ENCODE assay signal across 2 worm cellular contexts in the genomic region with DNA sequence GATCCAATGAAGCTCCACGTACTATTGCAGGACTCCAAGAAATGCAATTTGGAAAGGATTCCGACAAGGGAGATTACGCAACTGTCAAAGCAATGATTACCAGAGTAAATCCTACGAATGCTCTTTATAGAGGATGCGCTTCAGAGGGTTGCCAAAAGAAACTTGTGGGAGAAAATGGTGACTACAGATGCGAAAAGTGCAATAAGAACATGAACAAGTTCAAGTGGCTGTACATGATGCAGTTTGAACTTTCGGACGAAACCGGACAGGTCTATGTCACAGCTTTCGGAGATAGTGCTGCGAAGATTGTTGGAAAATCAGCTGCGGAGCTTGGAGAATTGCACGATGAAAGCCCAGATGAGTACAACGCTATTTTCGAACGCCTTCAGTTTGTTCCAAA.
TF ChIP-seq lines count a peak whose summit lies in the region.

No protein-coding gene starts in this region.

TF ChIP-seq in whole organism, L4 larva, 104 proteins besides CTCF, POLR2A, EP300 and RAD21:
- no peak for TF ChIP-seq lim-7 (GFP tag; IDR thresholded peaks at IDR 0.05; lab: Robert Waterston, UW)
- TF ChIP-seq Y48G9A.11 (GFP tag; IDR thresholded peaks at IDR 0.05; lab: Robert Waterston, UW), result no peak
- TF ChIP-seq aha-1 (tag; lab: Kevin White, UChicago), result peak; percentile 88
- no peak for TF ChIP-seq pha-4 (GFP tag; IDR thresholded peaks at IDR 0.05; lab: Robert Waterston, UW)
- TF ChIP-seq pha-4 (tag; optimal IDR thresholded peaks at IDR 0.05; lab: Kevin White, UChicago), result no peak
- TF ChIP-seq ceh-32 (tag; optimal IDR thresholded peaks at IDR 0.05; lab: Kevin White, UChicago; ENCODE audit: poor library complexity), result no peak
- no peak for TF ChIP-seq lin-1 (GFP tag; IDR thresholded peaks at IDR 0.05; lab: Robert Waterston, UW)
- TF ChIP-seq unc-62 (GFP tag; optimal IDR thresholded peaks at IDR 0.05 in 1 of 2; lab: Kevin White, UChicago), result peak in 1 of 2 experiments; percentile 95
- TF ChIP-seq unc-62 (tag; optimal IDR thresholded peaks at IDR 0.05; lab: Kevin White, UChicago), result no peak
- TF ChIP-seq F49E8.2 (tag; optimal IDR thresholded peaks at IDR 0.05; lab: Kevin White, UChicago; ENCODE audit: borderline replicate concordance), result no peak
- no peak for TF ChIP-seq snpc-1.2 (GFP tag; IDR thresholded peaks at IDR 0.05; lab: Robert Waterston, UW)
- TF ChIP-seq tra-1 (GFP tag; IDR thresholded peaks at IDR 0.05; lab: Robert Waterston, UW), result no peak
- TF ChIP-seq duxl-1 (tag; optimal IDR thresholded peaks at IDR 0.05; lab: Kevin White, UChicago; ENCODE audit: poor library complexity), result no peak
- TF ChIP-seq F37D6.2 (tag; optimal IDR thresholded peaks at IDR 0.05; lab: Kevin White, UChicago), result no peak
- TF ChIP-seq lin-39 (tag; optimal IDR thresholded peaks at IDR 0.05; lab: Kevin White, UChicago), result no peak
- TF ChIP-seq nhr-41 (GFP tag; IDR thresholded peaks at IDR 0.05; lab: Robert Waterston, UW), result no peak

TF ChIP-seq in whole organism, young adult, 124 proteins besides CTCF, POLR2A, EP300 and RAD21:
- 0 out of 2 replicates have a peak, but pooled peaks have one; percentile 9 for TF ChIP-seq F37B4.10 (GFP tag; IDR thresholded peaks at IDR 0.05; lab: Robert Waterston, UW)
- no peak for TF ChIP-seq ekl-4 (GFP tag; IDR thresholded peaks at IDR 0.05; lab: Robert Waterston, UW)
